Worm (Caenorhabditis elegans): ENCODE data around the gene nspg-8.

nspg-8 gene

DNA sequence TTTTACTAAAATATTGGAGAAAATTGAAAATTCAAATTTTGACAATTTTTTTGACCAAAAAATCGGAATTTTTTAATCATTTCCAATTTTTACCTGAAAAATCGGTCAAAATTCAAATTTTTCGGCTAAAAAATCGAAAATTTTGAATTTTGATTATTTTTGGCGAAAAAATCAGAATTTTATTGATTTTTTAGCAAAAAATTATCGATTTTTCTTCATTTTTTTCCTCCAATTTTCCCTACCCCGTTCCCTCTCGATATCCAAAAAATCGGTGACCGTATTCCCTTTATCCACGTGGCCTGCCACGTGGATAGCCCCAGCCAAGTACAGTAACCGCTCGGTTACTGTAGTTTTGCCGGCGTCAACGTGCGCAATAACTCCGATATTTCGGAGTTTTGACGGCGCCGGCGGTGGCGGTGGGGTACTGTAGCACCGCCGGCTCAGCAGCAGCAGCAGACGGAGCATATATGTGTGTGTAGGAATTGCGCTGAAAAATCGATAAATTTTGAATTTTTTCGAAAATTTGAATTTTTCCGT is 11.5 kb downstream of the nspg-8 start, which contains the start of gene Y119D3B.14:
Gene Y119D3B.14 (minus strand): TSS at position 487 of the 537 bp plus-strand sequence.
- TF ChIP-seq mcd-1 (GFP tag; IDR thresholded peaks at IDR 0.05) (peak; percentile 32; the same call in 1 of the 2 replicates), pbrm-1 (GFP tag; IDR thresholded peaks at IDR 0.05) (0 out of 2 replicates have a peak, but pooled peaks have one; percentile 10), nhr-120 (GFP tag; IDR thresholded peaks at IDR 0.05) (no peak)

- TF ChIP-seq mxl-1 (tag; optimal IDR thresholded peaks at IDR 0.05): no peak
- TF ChIP-seq sdz-38 (tag; optimal IDR thresholded peaks at IDR 0.05): no peak
- TF ChIP-seq hmg-1.2 (GFP tag; IDR thresholded peaks at IDR 0.05): no peak
- no peak for TF ChIP-seq let-607 (tag; optimal IDR thresholded peaks at IDR 0.05)
- TF ChIP-seq hsf-1 (GFP tag; IDR thresholded peaks at IDR 0.05): no peak
- TF ChIP-seq ama-1 (optimal IDR thresholded peaks at IDR 0.05): no peak
- no peak for TF ChIP-seq ama-1 (GFP tag; optimal IDR thresholded peaks at IDR 0.05)
- no peak for TF ChIP-seq F22D6.2 (tag; optimal IDR thresholded peaks at IDR 0.05)
Measured at ce11 chrIII:1196192-1196591, 14.3 kb downstream of the nspg-8 start, which contains the start of gene dss-1. Gene dss-1 (minus strand): TSS chrIII:1196292.

DNA sequence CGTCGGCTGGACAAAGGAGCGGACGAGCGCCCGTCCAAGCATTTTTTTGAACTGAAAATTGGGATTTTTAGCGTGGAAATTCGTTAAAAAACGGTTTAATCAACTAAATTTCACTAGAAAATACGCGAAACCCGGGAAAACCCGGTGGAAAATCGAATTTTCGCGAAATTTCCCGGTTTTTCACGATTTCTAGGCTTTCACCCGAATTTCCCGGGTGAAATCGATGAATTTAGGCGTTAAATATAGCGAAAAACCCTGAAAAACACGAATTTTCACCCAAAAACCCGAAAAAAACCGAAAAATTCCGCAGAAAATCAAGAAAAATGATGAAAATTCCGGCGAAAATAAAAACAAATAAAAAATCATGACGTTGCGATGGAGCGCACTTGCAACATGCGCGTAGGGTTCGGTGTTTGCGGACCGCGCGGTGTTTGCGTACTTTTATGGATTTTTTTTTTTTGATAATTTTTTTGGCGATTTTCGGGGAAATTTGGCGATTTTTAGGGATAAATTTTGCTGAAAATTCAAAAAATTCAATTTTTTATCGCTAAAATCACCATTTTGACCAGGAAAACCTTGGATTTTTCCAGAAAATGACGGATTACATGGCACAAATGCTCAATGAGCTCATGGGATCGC is 20.2 kb downstream of the nspg-8 start, which contains the start of the genes mrpl-45 and Y119D3B.12:
Gene mrpl-45 (minus strand): TSS at position 51 of the 639 bp plus-strand sequence.
Gene Y119D3B.12 (plus strand): TSS at position 589 of the 639 bp plus-strand sequence.
- TF ChIP-seq efl-1 (GFP tag; optimal IDR thresholded peaks at IDR 0.05) (peak; percentile 53), die-1 (tag; optimal IDR thresholded peaks at IDR 0.05) (no peak), mes-4 (tag; optimal IDR thresholded peaks at IDR 0.05) (no peak), lsy-27 (tag; optimal IDR thresholded peaks at IDR 0.05; ENCODE audit: borderline replicate concordance, insufficient read depth) (no peak), nhr-90 (tag; optimal IDR thresholded peaks at IDR 0.05) (no peak), F39B2.1 (GFP tag; IDR thresholded peaks at IDR 0.05) (no peak), C17E4.6 (GFP tag; IDR thresholded peaks at IDR 0.05) (no peak), aptf-3 (GFP tag; IDR thresholded peaks at IDR 0.05) (no peak), tbx-9 (tag; optimal IDR thresholded peaks at IDR 0.05; ENCODE audit: borderline replicate concordance) (no peak), tlf-1 (GFP tag; optimal IDR thresholded peaks at IDR 0.05) (peak; percentile 17), madf-6 (GFP tag; IDR thresholded peaks at IDR 0.05) (peak; percentile 52; the same call in 1 of the 2 replicates), ztf-22 (GFP tag; optimal IDR thresholded peaks at IDR 0.05) (no peak), K12H6.12 (tag; optimal IDR thresholded peaks at IDR 0.05) (no peak), mel-28 (tag; optimal IDR thresholded peaks at IDR 0.05; ENCODE audit: borderline replicate concordance) (no peak), unc-130 (GFP tag; optimal IDR thresholded peaks at IDR 0.05) (no peak), ztf-26 (tag; optimal IDR thresholded peaks at IDR 0.05) (no peak), F23B12.7 (tag; optimal IDR thresholded peaks at IDR 0.05; ENCODE audit: insufficient read depth) (peak; percentile 46), lin-54 (GFP tag; optimal IDR thresholded peaks at IDR 0.05) (peak; percentile 77), bed-2 (GFP tag; IDR thresholded peaks at IDR 0.05) (no peak), ets-4 (GFP tag; optimal IDR thresholded peaks at IDR 0.05) (no peak), cebp-1 (GFP tag; IDR thresholded peaks at IDR 0.05) (no peak), cebp-1 (tag; optimal IDR thresholded peaks at IDR 0.05) (peak; percentile 68), ama-1 (optimal IDR thresholded peaks at IDR 0.05) (no peak), ama-1 (GFP tag; optimal IDR thresholded peaks at IDR 0.05) (no peak), T07F8.4 (tag; optimal IDR thresholded peaks at IDR 0.05) (no peak), lin-40 (tag; optimal IDR thresholded peaks at IDR 0.05) (peak; percentile 66), somi-1 (GFP tag; optimal IDR thresholded peaks at IDR 0.05) (no peak), madf-3 (GFP tag; IDR thresholded peaks at IDR 0.05) (no peak), hsf-1 (GFP tag; IDR thresholded peaks at IDR 0.05) (no peak), attf-3 (GFP tag; conservative IDR thresholded peaks at IDR 0.05) (no peak), akir-1 (GFP tag; optimal IDR thresholded peaks at IDR 0.05) (no peak), B0336.3 (GFP tag; IDR thresholded peaks at IDR 0.05) (0 out of 2 replicates have a peak, but pooled peaks have one; percentile 49), lsl-1 (GFP tag; optimal IDR thresholded peaks at IDR 0.05) (peak; percentile 52), zfh-2 (GFP tag; conservative IDR thresholded peaks at IDR 0.05) (no peak), nhr-120 (GFP tag; IDR thresholded peaks at IDR 0.05) (no peak), rcor-1 (GFP tag; IDR thresholded peaks at IDR 0.05) (peak; percentile 42), egl-18 (GFP tag; IDR thresholded peaks at IDR 0.05) (no peak), F22D6.2 (tag; optimal IDR thresholded peaks at IDR 0.05) (no peak)
